Comparison of ENCODE assay signal across 1 fruit fly cellular context in genomic region chr3L:20663967-20664366, dm6.
TF ChIP-seq lines count a peak whose summit lies in the region.

No protein-coding gene starts in this region.

TF ChIP-seq in whole organism, embryonic, 481 proteins besides CTCF, POLR2A, EP300 and RAD21 (continued from another document and continues in another):
- no peak for TF ChIP-seq croc (GFP tag; conservative IDR thresholded peaks at IDR 0.05; lab: Robert Waterston, UW)
- no peak for TF ChIP-seq nerfin-1 (tag; optimal IDR thresholded peaks at IDR 0.05; lab: Kevin White, UChicago)
- TF ChIP-seq Pdp1 (GFP tag; optimal IDR thresholded peaks at IDR 0.05; lab: Kevin White, UChicago): no peak
- TF ChIP-seq Rx (GFP tag; IDR thresholded peaks at IDR 0.05; lab: Robert Waterston, UW): no peak
- TF ChIP-seq CkIIα-i1 (GFP tag; IDR thresholded peaks at IDR 0.05; lab: Robert Waterston, UW): no peak
- no peak for TF ChIP-seq Elba2 (GFP tag; optimal IDR thresholded peaks at IDR 0.05; lab: Kevin White, UChicago)
- no peak for TF ChIP-seq nau (GFP tag; optimal IDR thresholded peaks at IDR 0.05; lab: Kevin White, UChicago)
- no peak for TF ChIP-seq HLH4C (GFP tag; IDR thresholded peaks at IDR 0.05; lab: Robert Waterston, UW; ENCODE audit: partially characterized antibody)
- TF ChIP-seq tna (GFP tag; IDR thresholded peaks at IDR 0.05; lab: Robert Waterston, UW; ENCODE audit: partially characterized antibody): no peak
- no peak for TF ChIP-seq CG4854 (GFP tag; optimal IDR thresholded peaks at IDR 0.05; lab: Kevin White, UChicago)
- TF ChIP-seq Tbp (GFP tag; optimal IDR thresholded peaks at IDR 0.05; lab: Kevin White, UChicago): no peak
- TF ChIP-seq CG18011 (GFP tag; optimal IDR thresholded peaks at IDR 0.05; lab: Kevin White, UChicago): no peak
- no peak for TF ChIP-seq insv (GFP tag; optimal IDR thresholded peaks at IDR 0.05; lab: Kevin White, UChicago)
- no peak for TF ChIP-seq CG14965 (GFP tag; optimal IDR thresholded peaks at IDR 0.05; lab: Kevin White, UChicago; ENCODE audit: borderline replicate concordance)
- TF ChIP-seq grn (GFP tag; optimal IDR thresholded peaks at IDR 0.05; lab: Kevin White, UChicago): no peak
- TF ChIP-seq tgo (GFP tag; IDR thresholded peaks at IDR 0.05; lab: Robert Waterston, UW): no peak
- TF ChIP-seq Sox102F (GFP tag; optimal IDR thresholded peaks at IDR 0.05; lab: Kevin White, UChicago): peak; percentile 16
- TF ChIP-seq fd64A (GFP tag; optimal IDR thresholded peaks at IDR 0.05; lab: Kevin White, UChicago): peak; percentile 24
- no peak for TF ChIP-seq CG10274 (GFP tag; optimal IDR thresholded peaks at IDR 0.05; lab: Kevin White, UChicago)
- peak; percentile 29 for TF ChIP-seq Asciz (GFP tag; optimal IDR thresholded peaks at IDR 0.05; lab: Kevin White, UChicago)
- no peak for TF ChIP-seq zfh2 (GFP tag; optimal IDR thresholded peaks at IDR 0.05; lab: Kevin White, UChicago)
- no peak for TF ChIP-seq twi (tag; optimal IDR thresholded peaks at IDR 0.05; lab: Kevin White, UChicago)
- TF ChIP-seq Gug (GFP tag; IDR thresholded peaks at IDR 0.05; lab: Robert Waterston, UW): no peak
- TF ChIP-seq disco-r (GFP tag; optimal IDR thresholded peaks at IDR 0.05; lab: Kevin White, UChicago): peak; percentile 23
- no peak for TF ChIP-seq pan (optimal IDR thresholded peaks at IDR 0.05; lab: Kevin White, UChicago)
- TF ChIP-seq pan (GFP tag; optimal IDR thresholded peaks at IDR 0.05 in 1 of 2, IDR thresholded peaks at IDR 0.05 in 1 of 2): peak in 1 of 2 experiments; percentile 42
- no peak for TF ChIP-seq tin (GFP tag; optimal IDR thresholded peaks at IDR 0.05; lab: Kevin White, UChicago)
- no peak for TF ChIP-seq CG17802 (tag; optimal IDR thresholded peaks at IDR 0.05; lab: Kevin White, UChicago)
- TF ChIP-seq Scr (GFP tag; IDR thresholded peaks at IDR 0.05; lab: Robert Waterston, UW; ENCODE audit: partially characterized antibody): no peak
- no peak for TF ChIP-seq CG32772 (GFP tag; IDR thresholded peaks at IDR 0.05; lab: Robert Waterston, UW)
- TF ChIP-seq CG7357 (GFP tag; IDR thresholded peaks at IDR 0.05; lab: Robert Waterston, UW): no peak
- TF ChIP-seq Taf1 (GFP tag; IDR thresholded peaks at IDR 0.05; lab: Robert Waterston, UW): no peak
- TF ChIP-seq CG10147 (GFP tag; optimal IDR thresholded peaks at IDR 0.05; lab: Kevin White, UChicago): no peak
- TF ChIP-seq dati (GFP tag; IDR thresholded peaks at IDR 0.05; lab: Robert Waterston, UW): no peak
- no peak for TF ChIP-seq CG11695 (GFP tag; IDR thresholded peaks at IDR 0.05; lab: Robert Waterston, UW)
- TF ChIP-seq prd (optimal IDR thresholded peaks at IDR 0.05; lab: Kevin White, UChicago): no peak
- no peak for TF ChIP-seq prd (GFP tag; IDR thresholded peaks at IDR 0.05; lab: Robert Waterston, UW)
- no peak for TF ChIP-seq lov (optimal IDR thresholded peaks at IDR 0.05; lab: Kevin White, UChicago)
- no peak for TF ChIP-seq lov (GFP tag; IDR thresholded peaks at IDR 0.05; lab: Robert Waterston, UW)
- TF ChIP-seq CG8359 (GFP tag; optimal IDR thresholded peaks at IDR 0.05; lab: Kevin White, UChicago; ENCODE audit: borderline replicate concordance): peak; percentile 14
- no peak for TF ChIP-seq wor (GFP tag; IDR thresholded peaks at IDR 0.05; lab: Robert Waterston, UW)
- TF ChIP-seq CG8944 (GFP tag; optimal IDR thresholded peaks at IDR 0.05; lab: Kevin White, UChicago): no peak
- no peak for TF ChIP-seq CG15479 (GFP tag; optimal IDR thresholded peaks at IDR 0.05; lab: Kevin White, UChicago)
- no peak for TF ChIP-seq BtbVII (GFP tag; optimal IDR thresholded peaks at IDR 0.05; lab: Kevin White, UChicago)
- no peak for TF ChIP-seq CG7745 (tag; optimal IDR thresholded peaks at IDR 0.05; lab: Kevin White, UChicago)
- TF ChIP-seq Usf (GFP tag; optimal IDR thresholded peaks at IDR 0.05; lab: Kevin White, UChicago): no peak
- TF ChIP-seq row (GFP tag; IDR thresholded peaks at IDR 0.05; lab: Robert Waterston, UW): no peak
- TF ChIP-seq sens (GFP tag; lab: Kevin White, UChicago): no peak
- peak; percentile 23 for TF ChIP-seq HHEX (GFP tag; optimal IDR thresholded peaks at IDR 0.05; lab: Kevin White, UChicago)
- TF ChIP-seq CG3838 (GFP tag; optimal IDR thresholded peaks at IDR 0.05; lab: Kevin White, UChicago): no peak
- no peak for TF ChIP-seq CG17829 (tag; optimal IDR thresholded peaks at IDR 0.05; lab: Kevin White, UChicago)
- peak; percentile 44 for TF ChIP-seq CG12219 (GFP tag; optimal IDR thresholded peaks at IDR 0.05; lab: Kevin White, UChicago)
- TF ChIP-seq CG8089 (GFP tag; optimal IDR thresholded peaks at IDR 0.05; lab: Kevin White, UChicago): no peak
- TF ChIP-seq CG4617 (GFP tag; optimal IDR thresholded peaks at IDR 0.05; lab: Kevin White, UChicago; ENCODE audit: borderline replicate concordance): no peak
- TF ChIP-seq Dp (GFP tag; optimal IDR thresholded peaks at IDR 0.05; lab: Kevin White, UChicago): no peak
- no peak for TF ChIP-seq CG13894 (tag; optimal IDR thresholded peaks at IDR 0.05; lab: Kevin White, UChicago)
- TF ChIP-seq CG11093 (GFP tag; IDR thresholded peaks at IDR 0.05; lab: Robert Waterston, UW): no peak
- no peak for TF ChIP-seq Dip3 (GFP tag; optimal IDR thresholded peaks at IDR 0.05; lab: Kevin White, UChicago)
- TF ChIP-seq unpg (GFP tag; optimal IDR thresholded peaks at IDR 0.05; lab: Kevin White, UChicago): peak; percentile 18
- peak; percentile 10 for TF ChIP-seq CG1603 (tag; optimal IDR thresholded peaks at IDR 0.05; lab: Kevin White, UChicago)
- peak; percentile 18 for TF ChIP-seq CG3407 (GFP tag; optimal IDR thresholded peaks at IDR 0.05; lab: Kevin White, UChicago)
- TF ChIP-seq CG9215 (GFP tag; IDR thresholded peaks at IDR 0.05; lab: Robert Waterston, UW): no peak
- no peak for TF ChIP-seq bab2 (GFP tag; optimal IDR thresholded peaks at IDR 0.05; lab: Kevin White, UChicago)
- no peak for TF ChIP-seq Atf-2 (GFP tag; optimal IDR thresholded peaks at IDR 0.05; lab: Kevin White, UChicago)
- no peak for TF ChIP-seq repo (GFP tag; optimal IDR thresholded peaks at IDR 0.05; lab: Kevin White, UChicago)
- TF ChIP-seq Hr3 (GFP tag; optimal IDR thresholded peaks at IDR 0.05; lab: Kevin White, UChicago): no peak
- no peak for TF ChIP-seq gsb (GFP tag; IDR thresholded peaks at IDR 0.05; lab: Robert Waterston, UW)
- no peak for TF ChIP-seq gcm2 (GFP tag; optimal IDR thresholded peaks at IDR 0.05; lab: Kevin White, UChicago)
- TF ChIP-seq CG30403 (GFP tag; optimal IDR thresholded peaks at IDR 0.05; lab: Kevin White, UChicago): no peak
- TF ChIP-seq crp (GFP tag; optimal IDR thresholded peaks at IDR 0.05; lab: Kevin White, UChicago): no peak
- TF ChIP-seq CG18262 (tag; optimal IDR thresholded peaks at IDR 0.05; lab: Kevin White, UChicago): no peak
- no peak for TF ChIP-seq CG12744 (GFP tag; optimal IDR thresholded peaks at IDR 0.05; lab: Kevin White, UChicago)
- no peak for TF ChIP-seq NfI (GFP tag; optimal IDR thresholded peaks at IDR 0.05; lab: Kevin White, UChicago)
- TF ChIP-seq CG4424 (GFP tag; optimal IDR thresholded peaks at IDR 0.05; lab: Kevin White, UChicago): no peak
- no peak for TF ChIP-seq CG7928 (GFP tag; optimal IDR thresholded peaks at IDR 0.05; lab: Kevin White, UChicago)
- no peak for TF ChIP-seq E2f1 (GFP tag; IDR thresholded peaks at IDR 0.05; lab: Robert Waterston, UW)
- peak; percentile 10 for TF ChIP-seq CG17385 (GFP tag; optimal IDR thresholded peaks at IDR 0.05; lab: Kevin White, UChicago)
- TF ChIP-seq B-H2 (GFP tag; optimal IDR thresholded peaks at IDR 0.05; lab: Kevin White, UChicago): no peak
- no peak for TF ChIP-seq Poxn (GFP tag; IDR thresholded peaks at IDR 0.05; lab: Robert Waterston, UW)
- TF ChIP-seq CG11085 (GFP tag; IDR thresholded peaks at IDR 0.05; lab: Robert Waterston, UW): no peak
- TF ChIP-seq ac (GFP tag; optimal IDR thresholded peaks at IDR 0.05; lab: Kevin White, UChicago): no peak
- no peak for TF ChIP-seq CG42726 (GFP tag; IDR thresholded peaks at IDR 0.05; lab: Robert Waterston, UW; ENCODE audit: partially characterized antibody)
- peak; percentile 52; the same call in 1 of the 2 replicates for TF ChIP-seq chm (GFP tag; IDR thresholded peaks at IDR 0.05; lab: Robert Waterston, UW)
- TF ChIP-seq CG9817 (tag; optimal IDR thresholded peaks at IDR 0.05; lab: Kevin White, UChicago): no peak
- TF ChIP-seq CG18764 (GFP tag; optimal IDR thresholded peaks at IDR 0.05; lab: Kevin White, UChicago): no peak
- no peak for TF ChIP-seq CG6254 (GFP tag; optimal IDR thresholded peaks at IDR 0.05; lab: Kevin White, UChicago)
- TF ChIP-seq jing (GFP tag; optimal IDR thresholded peaks at IDR 0.05; lab: Kevin White, UChicago): no peak
- peak; percentile 32; the same call in 1 of the 2 replicates for TF ChIP-seq Awh (GFP tag; IDR thresholded peaks at IDR 0.05; lab: Robert Waterston, UW)
- TF ChIP-seq CG7556 (GFP tag; optimal IDR thresholded peaks at IDR 0.05; lab: Kevin White, UChicago): no peak
- TF ChIP-seq CG33557 (GFP tag; optimal IDR thresholded peaks at IDR 0.05; lab: Kevin White, UChicago): peak; percentile 35
- TF ChIP-seq CG8478 (optimal IDR thresholded peaks at IDR 0.05; lab: Kevin White, UChicago): no peak
- TF ChIP-seq CG2116 (GFP tag; optimal IDR thresholded peaks at IDR 0.05; lab: Kevin White, UChicago): no peak
- no peak for TF ChIP-seq chif (GFP tag; optimal IDR thresholded peaks at IDR 0.05; lab: Kevin White, UChicago)
- TF ChIP-seq CG16863 (GFP tag; optimal IDR thresholded peaks at IDR 0.05; lab: Kevin White, UChicago): no peak
- no peak for TF ChIP-seq BEAF-32 (GFP tag; optimal IDR thresholded peaks at IDR 0.05; lab: Kevin White, UChicago)
- TF ChIP-seq pb (GFP tag; optimal IDR thresholded peaks at IDR 0.05; lab: Kevin White, UChicago): no peak
- no peak for TF ChIP-seq slbo (GFP tag; IDR thresholded peaks at IDR 0.05; lab: Robert Waterston, UW)
- TF ChIP-seq Spps (tag; optimal IDR thresholded peaks at IDR 0.05; lab: Kevin White, UChicago): no peak
- no peak for TF ChIP-seq eve (GFP tag; optimal IDR thresholded peaks at IDR 0.05; lab: Kevin White, UChicago)
- TF ChIP-seq trh (GFP tag; optimal IDR thresholded peaks at IDR 0.05; lab: Kevin White, UChicago): no peak
- no peak for TF ChIP-seq Oli (tag; optimal IDR thresholded peaks at IDR 0.05; lab: Kevin White, UChicago)
- no peak for TF ChIP-seq sim (GFP tag; IDR thresholded peaks at IDR 0.05; lab: Robert Waterston, UW)
- no peak for TF ChIP-seq H15 (GFP tag; IDR thresholded peaks at IDR 0.05; lab: Robert Waterston, UW)
- TF ChIP-seq Dfd (GFP tag; optimal IDR thresholded peaks at IDR 0.05; lab: Kevin White, UChicago): no peak
- TF ChIP-seq luna (GFP tag; optimal IDR thresholded peaks at IDR 0.05; lab: Kevin White, UChicago): no peak
- TF ChIP-seq Trl (optimal IDR thresholded peaks at IDR 0.05; lab: Kevin White, UChicago): no peak
- no peak for TF ChIP-seq Trl (GFP tag; optimal IDR thresholded peaks at IDR 0.05; lab: Kevin White, UChicago)
- TF ChIP-seq D19B (GFP tag; optimal IDR thresholded peaks at IDR 0.05; lab: Kevin White, UChicago): no peak
- TF ChIP-seq CG12155 (GFP tag; optimal IDR thresholded peaks at IDR 0.05; lab: Kevin White, UChicago): no peak
- no peak for TF ChIP-seq dimm (GFP tag; IDR thresholded peaks at IDR 0.05; lab: Robert Waterston, UW)
- TF ChIP-seq ase (GFP tag; IDR thresholded peaks at IDR 0.05; lab: Robert Waterston, UW): no peak
- peak; percentile 21 for TF ChIP-seq Nf-YB (GFP tag; optimal IDR thresholded peaks at IDR 0.05; lab: Kevin White, UChicago)
- TF ChIP-seq CG11247 (GFP tag; IDR thresholded peaks at IDR 0.05; lab: Robert Waterston, UW): no peak
- TF ChIP-seq CG1792 (GFP tag; optimal IDR thresholded peaks at IDR 0.05; lab: Kevin White, UChicago): no peak
- TF ChIP-seq NC2β (GFP tag; optimal IDR thresholded peaks at IDR 0.05; lab: Kevin White, UChicago): no peak
- no peak for TF ChIP-seq dan (GFP tag; IDR thresholded peaks at IDR 0.05; lab: Robert Waterston, UW)
- TF ChIP-seq Hmr (GFP tag; optimal IDR thresholded peaks at IDR 0.05; lab: Kevin White, UChicago): no peak
- TF ChIP-seq CG5953 (GFP tag; IDR thresholded peaks at IDR 0.05; lab: Robert Waterston, UW): no peak
- no peak for TF ChIP-seq yki (optimal IDR thresholded peaks at IDR 0.05; lab: Kevin White, UChicago)
- no peak for TF ChIP-seq ash1 (GFP tag; optimal IDR thresholded peaks at IDR 0.05; lab: Kevin White, UChicago)
- TF ChIP-seq NC2α (GFP tag; optimal IDR thresholded peaks at IDR 0.05; lab: Kevin White, UChicago): no peak
- peak; percentile 55; the same call in 1 of the 2 replicates for TF ChIP-seq CG14014 (GFP tag; IDR thresholded peaks at IDR 0.05; lab: Robert Waterston, UW)
- no peak for TF ChIP-seq CG10321 (GFP tag; IDR thresholded peaks at IDR 0.05; lab: Robert Waterston, UW)
- TF ChIP-seq pros (GFP tag; optimal IDR thresholded peaks at IDR 0.05; lab: Kevin White, UChicago): no peak
- TF ChIP-seq otp (GFP tag; IDR thresholded peaks at IDR 0.05; lab: Robert Waterston, UW): peak; percentile 64; the same call in 2 of the 3 replicates
- TF ChIP-seq usp (GFP tag; optimal IDR thresholded peaks at IDR 0.05; lab: Kevin White, UChicago): no peak
- no peak for TF ChIP-seq ro (GFP tag; IDR thresholded peaks at IDR 0.05; lab: Robert Waterston, UW)
- TF ChIP-seq Hand (GFP tag; optimal IDR thresholded peaks at IDR 0.05; lab: Kevin White, UChicago): no peak
- no peak for TF ChIP-seq en (GFP tag; optimal IDR thresholded peaks at IDR 0.05; lab: Kevin White, UChicago)
- TF ChIP-seq zfh1 (GFP tag; IDR thresholded peaks at IDR 0.05; lab: Robert Waterston, UW): no peak
- TF ChIP-seq CG12769 (tag; optimal IDR thresholded peaks at IDR 0.05; lab: Kevin White, UChicago): peak; percentile 43
- TF ChIP-seq Mes4 (GFP tag; optimal IDR thresholded peaks at IDR 0.05; lab: Kevin White, UChicago): peak; percentile 23
- TF ChIP-seq HmgZ (tag; optimal IDR thresholded peaks at IDR 0.05; lab: Kevin White, UChicago): no peak
- no peak for TF ChIP-seq vnd (GFP tag; IDR thresholded peaks at IDR 0.05; lab: Robert Waterston, UW; ENCODE audit: partially characterized antibody)
- TF ChIP-seq CG14441 (GFP tag; IDR thresholded peaks at IDR 0.05; lab: Robert Waterston, UW): no peak
- no peak for TF ChIP-seq lmd (GFP tag; IDR thresholded peaks at IDR 0.05; lab: Robert Waterston, UW)
- TF ChIP-seq pzg (GFP tag; optimal IDR thresholded peaks at IDR 0.05; lab: Kevin White, UChicago): no peak
- TF ChIP-seq Adf1 (GFP tag; IDR thresholded peaks at IDR 0.05; lab: Robert Waterston, UW): no peak
- TF ChIP-seq B-H1 (GFP tag; IDR thresholded peaks at IDR 0.05; lab: Robert Waterston, UW): no peak
- TF ChIP-seq mam (GFP tag; optimal IDR thresholded peaks at IDR 0.05; lab: Kevin White, UChicago): no peak
- TF ChIP-seq TFAM (GFP tag; optimal IDR thresholded peaks at IDR 0.05; lab: Kevin White, UChicago): no peak
